Worm (Caenorhabditis elegans) whole organism, late embryonic: ENCODE data around the gene gcy-3.

Experiments
- C08G9.2 ChIP-seq: sonication (generic microtip); optimal IDR thresholded peaks from 2 replicates; lab custom pipeline; 2016; ENCODE audit warnings: mild to moderate bottlenecking, missing genetic modification characterization, moderate library complexity, missing compliant biosample characterization
- C38D4.7 ChIP-seq: fragments of 200-800 bp; sonication (Bioruptor generic); optimal IDR thresholded peaks from 2 replicates; lab custom pipeline; 2018; ENCODE audit warnings: mild to moderate bottlenecking, missing genetic modification characterization, moderate library complexity, missing compliant biosample characterization
- F13H6.1 ChIP-seq: sonication (generic microtip); optimal IDR thresholded peaks from 2 replicates; lab custom pipeline; 2016; ENCODE audit warnings: missing genetic modification characterization, missing compliant biosample characterization
- K09A11.1 ChIP-seq: sonication (generic microtip); optimal IDR thresholded peaks from 2 replicates; lab custom pipeline; 2017; ENCODE audit warnings: antibody characterized with exemption, mild to moderate bottlenecking, missing genetic modification characterization, missing compliant biosample characterization; ENCODE audit not compliant: insufficient read depth
- T23F11.4 ChIP-seq: fragments of 200-800 bp; sonication (Bioruptor generic); optimal IDR thresholded peaks from 2 replicates; lab custom pipeline; 2018; ENCODE audit warnings: mild to moderate bottlenecking, missing genetic modification characterization, missing compliant biosample characterization
- Y22D7AL.16 ChIP-seq: sonication (generic microtip); optimal IDR thresholded peaks from 2 replicates; lab custom pipeline; 2016; ENCODE audit warnings: missing genetic modification characterization, missing compliant biosample characterization
- ceh-19 ChIP-seq: fragments of 200-800 bp; sonication (Bioruptor generic); optimal IDR thresholded peaks from 2 replicates; lab custom pipeline; 2018; ENCODE audit warnings: mild to moderate bottlenecking, missing genetic modification characterization, missing compliant biosample characterization
- ceh-2 ChIP-seq: sonication (generic microtip); optimal IDR thresholded peaks from 2 replicates; lab custom pipeline; 2016; ENCODE audit warnings: missing genotype, missing genetic modification characterization, missing compliant biosample characterization
- ceh-22 ChIP-seq: sonication (generic microtip); optimal IDR thresholded peaks from 2 replicates; lab custom pipeline; 2017; ENCODE audit warnings: missing biosample characterization, missing genetic modification characterization
- ceh-24 ChIP-seq: sonication (generic microtip); optimal IDR thresholded peaks from 2 replicates; lab custom pipeline; 2016; ENCODE audit warnings: mild to moderate bottlenecking, missing genetic modification characterization, missing compliant biosample characterization
- ceh-34 ChIP-seq: sonication (generic microtip); optimal IDR thresholded peaks from 2 replicates; lab custom pipeline; 2016; ENCODE audit warnings: mild to moderate bottlenecking, missing genetic modification characterization, missing compliant biosample characterization
- ceh-45 ChIP-seq: fragments of 200-800 bp; sonication (Bioruptor generic); IDR thresholded peaks from 2 replicates; pipeline ENCODE4 v1.3.6; 2022; ENCODE audit warnings: missing genetic modification reagents, missing genetic modification characterization, missing compliant biosample characterization
- ceh-48 ChIP-seq: sonication (generic microtip); optimal IDR thresholded peaks from 2 replicates; lab custom pipeline; 2016; ENCODE audit warnings: missing genetic modification characterization, inconsistent platforms, missing compliant biosample characterization
- ceh-9 ChIP-seq: sonication (generic microtip); optimal IDR thresholded peaks from 2 replicates; lab custom pipeline; 2016; ENCODE audit warnings: mild to moderate bottlenecking, missing genetic modification characterization, inconsistent platforms, missing compliant biosample characterization
- che-1 ChIP-seq: sonication (generic microtip); optimal IDR thresholded peaks from 2 replicates; lab custom pipeline; 2016; ENCODE audit warnings: mild to moderate bottlenecking, missing genetic modification characterization, missing compliant biosample characterization
- dmd-4 ChIP-seq: sonication (generic microtip); optimal IDR thresholded peaks from 2 replicates; lab custom pipeline; 2016; ENCODE audit warnings: borderline replicate concordance, missing genetic modification characterization, missing compliant biosample characterization
- elt-2 ChIP-seq: sonication (generic microtip); optimal IDR thresholded peaks from 2 replicates; lab custom pipeline; 2016; ENCODE audit warnings: missing genetic modification reagents, missing genetic modification characterization, missing compliant biosample characterization
- elt-4 ChIP-seq: sonication (generic microtip); optimal IDR thresholded peaks from 2 replicates; lab custom pipeline; 2016; ENCODE audit warnings: missing genetic modification characterization, missing compliant biosample characterization
- ets-4 ChIP-seq: sonication (generic microtip); optimal IDR thresholded peaks from 2 replicates; lab custom pipeline; 2016; ENCODE audit warnings: missing genetic modification characterization, missing compliant biosample characterization
- fax-1 ChIP-seq: sonication (generic microtip); optimal IDR thresholded peaks from 2 replicates; lab custom pipeline; 2016; ENCODE audit warnings: missing genotype, missing genetic modification characterization, missing compliant biosample characterization
- gmeb-2 ChIP-seq: sonication (generic microtip); optimal IDR thresholded peaks from 2 replicates; lab custom pipeline; 2016; ENCODE audit warnings: missing genetic modification characterization, inconsistent platforms, missing compliant biosample characterization
- lin-11 ChIP-seq: fragments of 200-800 bp; sonication (Bioruptor generic); optimal IDR thresholded peaks from 2 replicates; lab custom pipeline; 2018; ENCODE audit warnings: mild to moderate bottlenecking, missing genetic modification characterization, missing compliant biosample characterization
- mec-3 ChIP-seq: sonication (generic microtip); optimal IDR thresholded peaks from 2 replicates; lab custom pipeline; 2016; ENCODE audit warnings: borderline replicate concordance, missing genetic modification characterization, missing compliant biosample characterization
- nhr-11 ChIP-seq: fragments of 150-350 bp; optimal IDR thresholded peaks from 2 replicates; lab custom pipeline; 2014; ENCODE audit warnings: missing biosample characterization, missing genetic modification characterization
- nhr-232 ChIP-seq: sonication (generic microtip); optimal IDR thresholded peaks from 2 replicates; lab custom pipeline; 2016; ENCODE audit warnings: missing genetic modification characterization, missing compliant biosample characterization
- pat-9 ChIP-seq: fragments of 200-800 bp; sonication (Bioruptor generic); optimal IDR thresholded peaks from 2 replicates; lab custom pipeline; 2018; ENCODE audit warnings: mild to moderate bottlenecking, missing genetic modification characterization, moderate library complexity, missing compliant biosample characterization
- pha-4 ChIP-seq: fragments of 150-350 bp; optimal IDR thresholded peaks from 2 replicates; lab custom pipeline; 2018; ENCODE audit warnings: missing biosample characterization, missing genetic modification reagents, missing genetic modification characterization
- ref-2 ChIP-seq: sonication (generic microtip); optimal IDR thresholded peaks from 2 replicates; lab custom pipeline; 2016; ENCODE audit warnings: missing genetic modification characterization, missing compliant biosample characterization
- sdc-2 ChIP-seq: sonication (generic microtip); optimal IDR thresholded peaks from 2 replicates; lab custom pipeline; 2016; ENCODE audit warnings: missing genotype, missing genetic modification characterization, missing compliant biosample characterization
- sox-2 ChIP-seq: fragments of 200-800 bp; sonication (Bioruptor generic); IDR thresholded peaks from 2 replicates; pipeline ENCODE4 v1.3.6; 2022; ENCODE audit warnings: missing genetic modification reagents, missing genetic modification characterization, missing compliant biosample characterization
- syd-9 ChIP-seq: sonication (generic microtip); optimal IDR thresholded peaks from 2 replicates; lab custom pipeline; 2016; ENCODE audit warnings: mild to moderate bottlenecking, missing genetic modification characterization, moderate library complexity, missing compliant biosample characterization
- tbx-2 ChIP-seq: sonication (generic microtip); optimal IDR thresholded peaks from 2 replicates; lab custom pipeline; 2016; ENCODE audit warnings: missing genetic modification characterization, missing compliant biosample characterization
- ttx-3 ChIP-seq: sonication (generic microtip); optimal IDR thresholded peaks from 2 replicates; lab custom pipeline; 2016; ENCODE audit warnings: missing genetic modification reagents, missing genetic modification characterization, missing compliant biosample characterization
- unc-3 ChIP-seq, 2 experiments: fragments of 200-800 bp in 1 of 2; sonication (Bioruptor generic) in 1 of 2; sonication (generic microtip) in 1 of 2; conservative IDR thresholded peaks in 1 of 2; optimal IDR thresholded peaks in 1 of 2; 2 replicates each; pipeline versions ENCODE4 v1.3.6 to Lab custom; 2016 to 2022; ENCODE audit warnings: missing compliant biosample characterization in 2 of 2, missing genetic modification characterization in 2 of 2, missing genetic modification reagents in 1 of 2
- unc-42 ChIP-seq: sonication (generic microtip); optimal IDR thresholded peaks from 2 replicates; lab custom pipeline; 2016; ENCODE audit warnings: missing genotype, missing genetic modification characterization, missing compliant biosample characterization
- unc-55 ChIP-seq: sonication (generic microtip); optimal IDR thresholded peaks from 2 replicates; lab custom pipeline; 2017; ENCODE audit warnings: missing biosample characterization, missing genetic modification reagents, missing genetic modification characterization
- unc-86 ChIP-seq: sonication (generic microtip); optimal IDR thresholded peaks from 2 replicates; lab custom pipeline; 2016; ENCODE audit warnings: missing genetic modification characterization, missing compliant biosample characterization
- zip-5 ChIP-seq: sonication (generic microtip); optimal IDR thresholded peaks from 2 replicates; lab custom pipeline; 2016; ENCODE audit warnings: missing genetic modification characterization, missing compliant biosample characterization
- ztf-16 ChIP-seq: sonication (generic microtip); optimal IDR thresholded peaks from 2 replicates; lab custom pipeline; 2017; ENCODE audit warnings: missing genetic modification characterization, missing compliant biosample characterization

gcy-3 gene

ce11 chrII:9523539-9524224 is 16.6 kb upstream of the gcy-3 start, which contains the start of gene mex-6:
Gene mex-6 (plus strand): TSS chrII:9524174.
- TF ChIP-seq ceh-24 (tag; lab: Kevin White, UChicago) (no peak), pha-4 (tag; lab: Kevin White, UChicago) (no peak), dmd-4 (no peak), ceh-9 (tag; lab: Kevin White, UChicago) (no peak), nhr-11 (tag; lab: Kevin White, UChicago) (no peak), syd-9 (no peak), ceh-45 (GFP tag; lab: Robert Waterston, UW) (no peak), ceh-22 (tag; lab: Kevin White, UChicago) (no peak), unc-3 (GFP tag; conservative IDR thresholded peaks at IDR 0.05; lab: Robert Waterston, UW) (no peak), unc-3 (tag; optimal IDR thresholded peaks at IDR 0.05; lab: Kevin White, UChicago) (no peak), tbx-2 (no peak)

- TF ChIP-seq gmeb-2, result no peak
- TF ChIP-seq T23F11.4 (GFP tag; lab: Kevin White, UChicago), result no peak
- no peak for TF ChIP-seq unc-86 (tag; lab: Kevin White, UChicago)
- no peak for TF ChIP-seq ref-2
- no peak for TF ChIP-seq sdc-2 (tag; lab: Kevin White, UChicago)
- TF ChIP-seq elt-2 (tag; lab: Kevin White, UChicago), result no peak
- no peak for TF ChIP-seq ceh-9 (tag; lab: Kevin White, UChicago)
These were observed 15.9 kb upstream of the gcy-3 start, which contains the start of gene AH6.17 for ce11 chrII:9522986-9523385. Gene AH6.17 (plus strand): TSS chrII:9523170.

ce11 chrII:9521570-9521969 is 14.5 kb upstream of the gcy-3 start, which contains the start of gene sra-1:
Gene sra-1 (minus strand): TSS chrII:9521670.
- TF ChIP-seq unc-55 (GFP tag; lab: Kevin White, UChicago), result no peak
- TF ChIP-seq pat-9 (tag; lab: Kevin White, UChicago), result no peak
- no peak for TF ChIP-seq C38D4.7 (GFP tag; lab: Kevin White, UChicago)
- TF ChIP-seq mec-3 (tag; lab: Kevin White, UChicago), result no peak

- TF ChIP-seq ceh-34 (no peak), fax-1 (tag; lab: Kevin White, UChicago) (no peak), zip-5 (tag; lab: Kevin White, UChicago) (no peak), lin-11 (tag; lab: Kevin White, UChicago) (no peak), unc-42 (tag; lab: Kevin White, UChicago) (no peak), ztf-16 (no peak), F13H6.1 (tag; lab: Kevin White, UChicago) (no peak), ets-4 (tag; lab: Kevin White, UChicago) (no peak), ceh-48 (no peak), nhr-232 (no peak), nhr-11 (tag; lab: Kevin White, UChicago) (no peak), ceh-19 (no peak), gmeb-2 (no peak), ceh-22 (tag; lab: Kevin White, UChicago) (no peak), elt-4 (tag; lab: Kevin White, UChicago) (no peak), ceh-24 (tag; lab: Kevin White, UChicago) (no peak), C08G9.2 (tag; lab: Kevin White, UChicago) (no peak), ceh-9 (tag; lab: Kevin White, UChicago) (no peak)
- TF ChIP-seq, all 69 proteins: peak for 0
These were observed 11.7 kb upstream of the gcy-3 start, which contains the start of the genes sfxn-1.1 and AH6.3 for ce11 chrII:9518781-9519180. Gene sfxn-1.1 (minus strand): TSS chrII:9518881. Gene AH6.3 (plus strand): TSS chrII:9519055.

ce11 chrII:9516836-9517235 is 9.8 kb upstream of the gcy-3 start, which contains the start of gene gcy-1:
Gene gcy-1 (minus strand): TSS chrII:9516936.
- no peak for TF ChIP-seq sox-2 (GFP tag; lab: Robert Waterston, UW)
- no peak for TF ChIP-seq pha-4 (tag; lab: Kevin White, UChicago)
- TF ChIP-seq K09A11.1 (tag; lab: Kevin White, UChicago), result no peak
- no peak for TF ChIP-seq Y22D7AL.16 (tag; lab: Kevin White, UChicago)
- TF ChIP-seq che-1 (tag; lab: Kevin White, UChicago), result no peak
- TF ChIP-seq ceh-2 (tag; lab: Kevin White, UChicago), result no peak
- TF ChIP-seq ttx-3 (tag; lab: Kevin White, UChicago), result no peak
